Fruit fly (Drosophila melanogaster): ENCODE results near the gene X11Lbeta.

The X11Lbeta gene

DNA sequence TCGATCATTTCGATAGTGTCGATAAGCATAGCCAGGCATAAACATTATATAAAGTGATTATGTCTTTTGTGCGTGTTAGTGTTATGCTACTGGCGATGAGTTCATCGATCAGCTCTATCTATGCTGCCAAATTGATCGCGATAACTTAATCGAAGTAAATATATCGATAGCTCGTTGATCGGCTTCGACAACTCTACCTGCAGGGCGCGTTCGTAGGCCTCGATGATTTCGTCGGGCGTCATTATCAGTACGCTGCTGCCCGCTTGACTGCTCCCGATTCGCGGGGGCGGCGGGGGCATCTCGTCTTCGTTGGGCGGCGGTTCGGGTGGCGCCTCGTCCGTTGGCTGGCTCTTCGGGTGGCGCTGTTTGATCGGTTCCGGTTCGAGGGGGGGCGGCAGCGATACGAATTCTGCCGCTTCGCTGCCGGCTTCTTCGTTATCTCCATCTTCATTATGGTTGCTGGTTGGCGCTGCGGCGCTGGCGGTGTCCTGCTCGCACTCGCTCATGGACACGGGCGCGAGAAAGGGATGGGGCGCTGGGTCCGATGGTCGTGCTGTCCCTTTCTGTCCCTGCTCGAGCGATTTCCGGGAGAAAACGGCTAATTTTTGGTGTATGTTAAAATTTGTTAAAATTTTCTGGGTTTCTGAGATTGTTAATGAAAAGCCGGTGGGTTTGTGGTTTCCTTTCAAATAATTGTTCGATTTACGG, 25.3 kb upstream of the X11Lbeta start, which contains the start of gene CG1628 (continued):
- TF ChIP-seq Mrtf (GFP tag; IDR thresholded peaks at IDR 0.05) (no peak), CG11696 (GFP tag; IDR thresholded peaks at IDR 0.05) (no peak), Fer2 (tag; optimal IDR thresholded peaks at IDR 0.05) (no peak), CG6683 (GFP tag; optimal IDR thresholded peaks at IDR 0.05) (no peak), klu (GFP tag; IDR thresholded peaks at IDR 0.05) (peak; percentile 87), Ada2b (GFP tag; IDR thresholded peaks at IDR 0.05) (no peak), ash1 (GFP tag; optimal IDR thresholded peaks at IDR 0.05) (no peak), lov (optimal IDR thresholded peaks at IDR 0.05) (no peak), lov (GFP tag; IDR thresholded peaks at IDR 0.05) (0 out of 3 replicates have a peak, but pooled peaks have one; percentile 56), crol (GFP tag; IDR thresholded peaks at IDR 0.05) (peak; percentile 97), exex (tag; optimal IDR thresholded peaks at IDR 0.05) (no peak), CG17829 (tag; optimal IDR thresholded peaks at IDR 0.05) (no peak), ken (GFP tag; IDR thresholded peaks at IDR 0.05) (peak; percentile 36; the same call in 1 of the 3 replicates), bbx (GFP tag; IDR thresholded peaks at IDR 0.05; ENCODE audit: partially characterized antibody) (peak; percentile 63), bowl (GFP tag; IDR thresholded peaks at IDR 0.05) (no peak), Atf3 (GFP tag; optimal IDR thresholded peaks at IDR 0.05) (no peak), tna (GFP tag; IDR thresholded peaks at IDR 0.05; ENCODE audit: partially characterized antibody) (peak; percentile 46; the same call in 1 of the 2 replicates), CG15479 (GFP tag; optimal IDR thresholded peaks at IDR 0.05) (no peak), chm (GFP tag; IDR thresholded peaks at IDR 0.05) (peak; percentile 64), nerfin-1 (tag; optimal IDR thresholded peaks at IDR 0.05) (no peak), corto (GFP tag; optimal IDR thresholded peaks at IDR 0.05) (no peak), CG32772 (GFP tag; IDR thresholded peaks at IDR 0.05) (no peak), CG6854 (GFP tag; optimal IDR thresholded peaks at IDR 0.05) (no peak), CG2712 (tag; optimal IDR thresholded peaks at IDR 0.05) (peak; percentile 18), Hr51 (GFP tag; optimal IDR thresholded peaks at IDR 0.05) (peak in 1 of 2 experiments; percentile 17), CG7786 (GFP tag; optimal IDR thresholded peaks at IDR 0.05) (no peak), eyg (GFP tag; optimal IDR thresholded peaks at IDR 0.05) (no peak), CG1602 (GFP tag; optimal IDR thresholded peaks at IDR 0.05) (no peak), pho (GFP tag; optimal IDR thresholded peaks at IDR 0.05) (peak; percentile 4), CG9215 (GFP tag; IDR thresholded peaks at IDR 0.05) (no peak), amos (GFP tag; IDR thresholded peaks at IDR 0.05; ENCODE audit: partially characterized antibody) (peak; percentile 27; the same call in 1 of the 2 replicates), Rfx (GFP tag; IDR thresholded peaks at IDR 0.05) (peak; percentile 59; the same call in 1 of the 2 replicates), ftz-f1 (GFP tag; optimal IDR thresholded peaks at IDR 0.05) (peak; percentile 80), h (optimal IDR thresholded peaks at IDR 0.05) (no peak), pzg (GFP tag; optimal IDR thresholded peaks at IDR 0.05) (peak; percentile 16), HLH54F (GFP tag; optimal IDR thresholded peaks at IDR 0.05) (no peak), CG3726 (GFP tag; IDR thresholded peaks at IDR 0.05) (no peak), ase (GFP tag; IDR thresholded peaks at IDR 0.05) (no peak), Fer1 (GFP tag; optimal IDR thresholded peaks at IDR 0.05) (peak; percentile 54), emc (GFP tag; optimal IDR thresholded peaks at IDR 0.05) (no peak), CG17568 (GFP tag; optimal IDR thresholded peaks at IDR 0.05) (no peak), da (GFP tag; optimal IDR thresholded peaks at IDR 0.05) (no peak), kay (GFP tag; optimal IDR thresholded peaks at IDR 0.05) (no peak), her (GFP tag; optimal IDR thresholded peaks at IDR 0.05) (peak; percentile 35), CG10543 (GFP tag; optimal IDR thresholded peaks at IDR 0.05) (peak; percentile 77), Nf-YC (tag; optimal IDR thresholded peaks at IDR 0.05) (peak; percentile 79), trh (GFP tag; optimal IDR thresholded peaks at IDR 0.05) (no peak), otp (GFP tag; IDR thresholded peaks at IDR 0.05) (0 out of 3 replicates have a peak, but pooled peaks have one; percentile 13), Camta (GFP tag; optimal IDR thresholded peaks at IDR 0.05) (no peak), CG3281 (GFP tag; optimal IDR thresholded peaks at IDR 0.05) (no peak), CG30403 (GFP tag; optimal IDR thresholded peaks at IDR 0.05) (peak; percentile 13)
